Worm (Caenorhabditis elegans) whole organism, L4 larva: Measurements from ENCODE around the gene F10E7.2.

ENCODE experiments used
- ZK546.5 ChIP-seq, 2 experiments: sonication (generic microtip); optimal IDR thresholded peaks; 2 replicates each; lab custom pipeline; 2017; ENCODE audit warnings: missing biosample characterization in 2 of 2, missing genetic modification characterization in 2 of 2
- zfp-2 ChIP-seq: sonication (generic microtip); optimal IDR thresholded peaks from 2 replicates; lab custom pipeline; 2016; ENCODE audit warnings: mild to moderate bottlenecking, missing genetic modification characterization, missing compliant biosample characterization

- TF ChIP-seq ZK546.5 (tag; optimal IDR thresholded peaks at IDR 0.05; lab: Kevin White, UChicago) (no peak), zfp-2 (tag; lab: Kevin White, UChicago) (no peak)
Measured at ce11 chrII:7075564-7076228, 46.3 kb upstream of the F10E7.2 start, which contains the start of gene T02G5.7.
